Worm (Caenorhabditis elegans): ENCODE results near the gene top-2.
A peak's percentile ranks its signal among the peaks of the same experiment; 100 is the strongest.

The top-2 gene

DNA sequence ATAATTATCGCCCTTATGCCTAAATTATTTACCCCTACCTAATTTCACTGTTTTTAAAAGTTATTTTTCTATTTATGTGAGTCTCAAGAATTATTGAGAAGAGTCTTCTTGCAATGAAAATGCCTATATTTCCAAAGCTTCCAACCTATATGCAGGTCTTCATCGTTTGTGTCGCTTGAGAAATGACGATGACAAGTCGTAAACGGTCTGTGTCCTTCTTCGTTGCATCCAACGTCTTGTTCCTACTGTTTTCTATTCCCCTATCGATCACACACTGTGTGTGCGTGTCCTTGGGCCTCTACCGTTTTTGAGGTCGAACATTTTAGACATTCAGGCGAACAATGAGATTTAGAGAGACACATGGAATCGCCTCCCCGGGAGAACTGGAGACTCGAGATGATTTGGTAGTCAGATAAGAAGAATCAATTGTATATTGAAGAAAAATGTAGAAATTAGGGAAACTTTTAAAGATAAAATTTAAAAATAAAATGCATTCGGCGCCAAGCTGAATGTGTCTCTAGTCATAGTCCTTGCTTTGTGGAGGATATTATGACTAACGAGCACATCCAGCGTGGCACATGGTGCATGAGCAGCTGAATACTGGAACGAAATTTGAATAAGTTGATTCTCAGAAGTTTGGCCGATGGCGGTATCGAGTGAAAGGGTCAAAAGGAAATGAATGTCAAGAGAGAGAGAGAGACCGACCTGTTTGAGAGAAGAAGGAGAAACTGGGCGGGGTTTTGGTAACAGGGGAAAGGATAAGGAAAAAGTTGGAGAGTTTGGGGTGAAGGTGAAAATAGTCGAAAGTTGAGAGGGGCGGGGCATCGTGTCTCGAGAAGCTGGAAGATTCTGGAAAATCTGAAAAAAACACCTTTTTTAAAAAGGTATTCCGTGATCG is 5.8 kb downstream of the top-2 start (continued):
- TF ChIP-seq ekl-4 (GFP tag; IDR thresholded peaks at IDR 0.05) (peak; percentile 67), Y53G8AR.9 (GFP tag; conservative IDR thresholded peaks at IDR 0.05) (peak; percentile 89), zfh-2 (GFP tag; conservative IDR thresholded peaks at IDR 0.05) (no peak), lin-26 (GFP tag; IDR thresholded peaks at IDR 0.05) (peak; percentile 80), hlh-12 (tag; optimal IDR thresholded peaks at IDR 0.05) (peak; percentile 19), nhr-179 (tag; optimal IDR thresholded peaks at IDR 0.05) (no peak), sptf-2 (GFP tag; optimal IDR thresholded peaks at IDR 0.05) (no peak), C17E4.6 (GFP tag; IDR thresholded peaks at IDR 0.05) (peak; percentile 77), F23B12.7 (tag; optimal IDR thresholded peaks at IDR 0.05; ENCODE audit: insufficient read depth) (no peak), F57A8.1 (GFP tag; optimal IDR thresholded peaks at IDR 0.05) (no peak), atf-7 (tag; optimal IDR thresholded peaks at IDR 0.05) (peak; percentile 35), nhr-80 (tag; optimal IDR thresholded peaks at IDR 0.05) (no peak), ztf-3 (GFP tag; optimal IDR thresholded peaks at IDR 0.05) (no peak), cebp-1 (GFP tag; IDR thresholded peaks at IDR 0.05) (no peak), cebp-1 (tag; optimal IDR thresholded peaks at IDR 0.05) (peak; percentile 64), nhr-90 (tag; optimal IDR thresholded peaks at IDR 0.05) (peak; percentile 23), nfya-2 (GFP tag; IDR thresholded peaks at IDR 0.05) (peak; percentile 91), zim-3 (tag; optimal IDR thresholded peaks at IDR 0.05) (no peak), dpl-1 (GFP tag; optimal IDR thresholded peaks at IDR 0.05) (no peak), mcd-1 (GFP tag; IDR thresholded peaks at IDR 0.05) (peak; percentile 21; the same call in 1 of the 2 replicates), aptf-2 (GFP tag; conservative IDR thresholded peaks at IDR 0.05) (0 out of 2 replicates have a peak, but pooled peaks have one; percentile 19), nhr-27 (tag; optimal IDR thresholded peaks at IDR 0.05) (peak; percentile 65), somi-1 (GFP tag; optimal IDR thresholded peaks at IDR 0.05) (no peak), K12H6.12 (tag; optimal IDR thresholded peaks at IDR 0.05) (no peak), lir-1 (GFP tag; conservative IDR thresholded peaks at IDR 0.05) (no peak), snpc-3.4 (tag; optimal IDR thresholded peaks at IDR 0.05) (peak; percentile 79), egl-18 (GFP tag; IDR thresholded peaks at IDR 0.05) (0 out of 2 replicates have a peak, but pooled peaks have one; percentile 18), pbrm-1 (GFP tag; IDR thresholded peaks at IDR 0.05) (peak; percentile 55; the same call in 1 of the 2 replicates), attf-5 (GFP tag; optimal IDR thresholded peaks at IDR 0.05) (peak; percentile 39), Y56A3A.18 (GFP tag; IDR thresholded peaks at IDR 0.05) (0 out of 2 replicates have a peak, but pooled peaks have one; percentile 44), ccch-3 (GFP tag; optimal IDR thresholded peaks at IDR 0.05) (no peak), ceh-79 (tag; optimal IDR thresholded peaks at IDR 0.05) (peak; percentile 11), die-1 (tag; optimal IDR thresholded peaks at IDR 0.05) (peak; percentile 50), egl-44 (GFP tag; IDR thresholded peaks at IDR 0.05) (0 out of 2 replicates have a peak, but pooled peaks have one; percentile 25), dox-1 (GFP tag; IDR thresholded peaks at IDR 0.05) (peak; percentile 39; the same call in 1 of the 2 replicates)

DNA sequence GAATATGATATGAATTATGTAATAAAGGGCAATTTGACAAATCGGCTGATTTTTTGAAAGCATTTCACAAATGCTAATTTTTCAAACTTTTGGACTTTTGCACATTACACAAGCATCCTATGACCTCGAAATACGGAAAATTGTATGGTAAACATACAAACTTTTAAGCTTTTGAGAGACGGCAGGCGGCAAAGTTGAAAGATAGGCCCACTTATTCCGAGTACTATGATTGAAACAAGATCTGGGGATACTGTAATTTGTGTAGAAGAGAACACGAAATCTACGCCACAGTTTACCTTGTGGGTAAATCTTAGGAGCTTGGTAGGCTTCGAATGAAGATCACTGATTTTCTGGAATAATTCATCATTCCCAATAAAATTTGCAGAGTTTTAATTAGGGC is 8.7 kb downstream of the top-2 start, which contains the start of gene ZK930.6:
ZK930.6 (plus strand) TSS at position 301 of the 400 bp plus-strand sequence.
- TF ChIP-seq F10E7.11 (tag; optimal IDR thresholded peaks at IDR 0.05) = no peak
- no peak for TF ChIP-seq attf-3 (GFP tag; conservative IDR thresholded peaks at IDR 0.05)
- no peak for TF ChIP-seq F49E8.2 (tag; optimal IDR thresholded peaks at IDR 0.05; ENCODE audit: insufficient read depth)

All from whole organism, young adult.